Worm (Caenorhabditis elegans) whole organism, L1 larva: ENCODE data around the gene lsm-3.

ENCODE experiments used
- C16A3.4 ChIP-seq: fragments of 150-350 bp; optimal IDR thresholded peaks from 2 replicates; lab custom pipeline; 2014; ENCODE audit warnings: missing biosample characterization, missing genetic modification characterization
- F16B12.6 ChIP-seq: fragments of 150-350 bp; optimal IDR thresholded peaks from 2 replicates; lab custom pipeline; 2014; ENCODE audit warnings: missing biosample characterization, missing genetic modification characterization
- aha-1 ChIP-seq: fragments of 150-350 bp; optimal IDR thresholded peaks from 2 replicates; lab custom pipeline; 2014; ENCODE audit warnings: missing biosample characterization, missing genetic modification characterization
- ceh-63 ChIP-seq: fragments of 200-800 bp; sonication (Bioruptor generic); optimal IDR thresholded peaks from 2 replicates; lab custom pipeline; 2018; ENCODE audit warnings: mild to moderate bottlenecking, missing genetic modification characterization, missing compliant biosample characterization
- ceh-8 ChIP-seq: fragments of 200-800 bp; sonication (Bioruptor generic); optimal IDR thresholded peaks from 2 replicates; lab custom pipeline; 2018; ENCODE audit warnings: mild to moderate bottlenecking, missing genetic modification characterization, moderate library complexity, missing compliant biosample characterization
- ceh-82 ChIP-seq, 3 experiments: fragments of 150-350 bp in 1 of 3; sonication (generic microtip) in 2 of 3; optimal IDR thresholded peaks; 2 replicates each; lab custom pipeline; 2014 to 2017; ENCODE audit warnings: missing biosample characterization in 3 of 3, missing genetic modification characterization in 3 of 3
- ceh-88 ChIP-seq: fragments of 200-800 bp; sonication (Bioruptor generic); IDR thresholded peaks from 2 replicates; pipeline ENCODE4 v1.3.6; 2022; ENCODE audit warnings: missing genetic modification characterization, missing compliant biosample characterization
- ceh-90 ChIP-seq: sonication (generic microtip); optimal IDR thresholded peaks from 2 replicates; lab custom pipeline; 2016; ENCODE audit warnings: missing genetic modification characterization, missing compliant biosample characterization
- ces-1 ChIP-seq: fragments of 150-350 bp; optimal IDR thresholded peaks from 2 replicates; lab custom pipeline; 2014; ENCODE audit warnings: missing biosample characterization, missing genetic modification reagents, missing genetic modification characterization
- dsc-1 ChIP-seq: sonication (generic microtip); optimal IDR thresholded peaks from 2 replicates; lab custom pipeline; 2016; ENCODE audit warnings: mild to moderate bottlenecking, missing genetic modification characterization, missing compliant biosample characterization
- efl-1 ChIP-seq, 4 experiments: fragments of 150-350 bp; optimal IDR thresholded peaks in 3 of 4; peaks in 1 of 4; 1 replicate in 1 of 4; 2 replicates in 3 of 4; lab custom pipeline; 2014; ENCODE audit warnings: missing biosample characterization in 2 of 4, missing genetic modification characterization in 2 of 4, missing genetic modification reagents in 2 of 4
- efl-3 ChIP-seq: fragments of 200-800 bp; sonication (Bioruptor generic); optimal IDR thresholded peaks from 2 replicates; lab custom pipeline; 2018; ENCODE audit warnings: mild to moderate bottlenecking, missing genetic modification characterization, missing compliant biosample characterization
- egl-13 ChIP-seq: sonication (generic microtip); optimal IDR thresholded peaks from 2 replicates; lab custom pipeline; 2016; ENCODE audit warnings: missing genotype, missing genetic modification reagents, missing genetic modification characterization, missing compliant biosample characterization
- egl-27 ChIP-seq, 2 experiments: fragments of 150-350 bp in 1 of 2; sonication (generic microtip); optimal IDR thresholded peaks; 3 replicates each; lab custom pipeline; 2017 to 2018; ENCODE audit warnings: missing biosample characterization in 2 of 2, missing genetic modification characterization in 2 of 2, missing genetic modification reagents in 2 of 2
- elt-2 ChIP-seq: sonication (generic microtip); optimal IDR thresholded peaks from 2 replicates; lab custom pipeline; 2016; ENCODE audit warnings: missing genetic modification characterization, mild to moderate bottlenecking, inconsistent platforms, missing compliant biosample characterization, missing genetic modification reagents
- elt-3 ChIP-seq, 6 experiments: fragments of 150-350 bp in 1 of 6; sonication (generic microtip); optimal IDR thresholded peaks; 2 replicates each; lab custom pipeline; 2017 to 2018; ENCODE audit warnings: missing biosample characterization in 6 of 6, missing genetic modification characterization in 6 of 6, inconsistent platforms in 1 of 6
- fkh-10 ChIP-seq: sonication (generic microtip); optimal IDR thresholded peaks from 2 replicates; lab custom pipeline; 2017; ENCODE audit warnings: missing biosample characterization, missing genetic modification reagents, missing genetic modification characterization
- fkh-4 ChIP-seq: sonication (generic microtip); optimal IDR thresholded peaks from 2 replicates; lab custom pipeline; 2016; ENCODE audit warnings: missing compliant biosample characterization, missing genetic modification characterization, borderline replicate concordance
- fos-1 ChIP-seq: fragments of 150-350 bp; optimal IDR thresholded peaks from 2 replicates; lab custom pipeline; 2014; ENCODE audit warnings: missing biosample characterization, missing genetic modification characterization
- grh-1 ChIP-seq: fragments of 200-800 bp; sonication (Bioruptor generic); IDR thresholded peaks from 2 replicates; pipeline ENCODE4 v1.3.6; 2022; ENCODE audit warnings: missing genetic modification reagents, missing genetic modification characterization, missing compliant biosample characterization
- hlh-4 ChIP-seq: sonication (generic microtip); optimal IDR thresholded peaks from 2 replicates; lab custom pipeline; 2016; ENCODE audit warnings: mild to moderate bottlenecking, missing genetic modification characterization, missing compliant biosample characterization
- lin-13 ChIP-seq: fragments of 150-350 bp; optimal IDR thresholded peaks from 2 replicates; lab custom pipeline; 2014; ENCODE audit warnings: missing biosample characterization, missing genetic modification reagents, missing genetic modification characterization
- lin-14 ChIP-seq: fragments of 200-800 bp; sonication (Bioruptor generic); optimal IDR thresholded peaks from 2 replicates; lab custom pipeline; 2018; ENCODE audit warnings: mild to moderate bottlenecking, missing genetic modification characterization, moderate library complexity, missing compliant biosample characterization
- lin-39 ChIP-seq: fragments of 150-350 bp; optimal IDR thresholded peaks from 2 replicates; lab custom pipeline; 2014; ENCODE audit warnings: missing biosample characterization, missing genetic modification reagents, missing genetic modification characterization
- lir-3 ChIP-seq: sonication (generic microtip); optimal IDR thresholded peaks from 2 replicates; lab custom pipeline; 2016; ENCODE audit warnings: mild to moderate bottlenecking, missing genetic modification characterization, moderate library complexity, missing compliant biosample characterization; ENCODE audit not compliant: poor library complexity
- lsy-2 ChIP-seq, 2 experiments: fragments of 150-350 bp; optimal IDR thresholded peaks; 2 replicates each; lab custom pipeline; 2014; ENCODE audit warnings: missing biosample characterization in 2 of 2, missing genetic modification characterization in 2 of 2
- mdl-1 ChIP-seq, 2 experiments: fragments of 150-350 bp; optimal IDR thresholded peaks; 2 replicates each; lab custom pipeline; 2014 to 2017; ENCODE audit warnings: missing biosample characterization in 2 of 2, missing genetic modification characterization in 2 of 2, inconsistent platforms in 1 of 2
- mef-2 ChIP-seq: fragments of 150-350 bp; optimal IDR thresholded peaks from 2 replicates; lab custom pipeline; 2014; ENCODE audit warnings: missing biosample characterization, missing genetic modification characterization
- mep-1 ChIP-seq: fragments of 150-350 bp; optimal IDR thresholded peaks from 2 replicates; lab custom pipeline; 2014; ENCODE audit warnings: missing biosample characterization, missing genetic modification characterization
- nhr-11 ChIP-seq: fragments of 150-350 bp; optimal IDR thresholded peaks from 2 replicates; lab custom pipeline; 2014; ENCODE audit warnings: missing biosample characterization, missing genetic modification characterization
- nhr-12 ChIP-seq: sonication (generic microtip); optimal IDR thresholded peaks from 2 replicates; lab custom pipeline; 2017; ENCODE audit warnings: missing biosample characterization, missing genetic modification characterization
- nhr-20 ChIP-seq: sonication (generic microtip); optimal IDR thresholded peaks from 2 replicates; lab custom pipeline; 2016; ENCODE audit warnings: mild to moderate bottlenecking, missing genetic modification characterization, missing compliant biosample characterization
- nhr-237 ChIP-seq: fragments of 150-350 bp; optimal IDR thresholded peaks from 2 replicates; lab custom pipeline; 2014; ENCODE audit warnings: missing biosample characterization, missing genetic modification characterization
- nhr-28 ChIP-seq: fragments of 150-350 bp; optimal IDR thresholded peaks from 2 replicates; lab custom pipeline; 2014; ENCODE audit warnings: missing biosample characterization, missing genetic modification characterization
- nhr-47 ChIP-seq: sonication (generic microtip); optimal IDR thresholded peaks from 2 replicates; lab custom pipeline; 2016; ENCODE audit warnings: mild to moderate bottlenecking, missing genetic modification characterization, moderate library complexity, missing compliant biosample characterization
- nhr-71 ChIP-seq: sonication (generic microtip); optimal IDR thresholded peaks from 2 replicates; lab custom pipeline; 2016; ENCODE audit warnings: mild to moderate bottlenecking, missing genetic modification characterization, moderate library complexity, missing compliant biosample characterization
- nhr-76 ChIP-seq: sonication (generic microtip); optimal IDR thresholded peaks from 2 replicates; lab custom pipeline; 2017; ENCODE audit warnings: missing biosample characterization, missing genetic modification characterization
- nhr-77 ChIP-seq: fragments of 150-350 bp; optimal IDR thresholded peaks from 2 replicates; lab custom pipeline; 2014; ENCODE audit warnings: missing biosample characterization, missing genetic modification characterization
- nhr-84 ChIP-seq: sonication (generic microtip); optimal IDR thresholded peaks from 2 replicates; lab custom pipeline; 2017; ENCODE audit warnings: missing biosample characterization, missing genetic modification characterization
- nhr-85 ChIP-seq: sonication (generic microtip); peaks from one replicate; lab custom pipeline; 2016; ENCODE audit warnings: missing genetic modification characterization, inconsistent platforms, missing compliant biosample characterization
- nhr-90 ChIP-seq: sonication (generic microtip); optimal IDR thresholded peaks from 2 replicates; lab custom pipeline; 2016; ENCODE audit warnings: mild to moderate bottlenecking, missing genetic modification characterization, missing compliant biosample characterization; ENCODE audit not compliant: poor library complexity
- pag-3 ChIP-seq: sonication (generic microtip); optimal IDR thresholded peaks from 2 replicates; lab custom pipeline; 2017; ENCODE audit warnings: missing genetic modification characterization, mild to moderate bottlenecking, missing compliant biosample characterization, antibody characterized with exemption, borderline replicate concordance; ENCODE audit not compliant: insufficient read depth
- snu-23 ChIP-seq: sonication (generic microtip); optimal IDR thresholded peaks from 2 replicates; lab custom pipeline; 2016; ENCODE audit warnings: missing genetic modification characterization, missing compliant biosample characterization
- sox-4 ChIP-seq: sonication (generic microtip); optimal IDR thresholded peaks from 2 replicates; lab custom pipeline; 2016; ENCODE audit warnings: missing genetic modification characterization, missing compliant biosample characterization
- sptf-1 ChIP-seq: fragments of 150-350 bp; optimal IDR thresholded peaks from 2 replicates; lab custom pipeline; 2014; ENCODE audit warnings: missing biosample characterization, missing genetic modification characterization
- sup-37 ChIP-seq: fragments of 200-800 bp; sonication (Bioruptor generic); optimal IDR thresholded peaks from 2 replicates; lab custom pipeline; 2018; ENCODE audit warnings: mild to moderate bottlenecking, missing genetic modification characterization, missing compliant biosample characterization
- tbx-2 ChIP-seq: sonication (generic microtip); optimal IDR thresholded peaks from 2 replicates; lab custom pipeline; 2016; ENCODE audit warnings: missing genetic modification characterization, missing compliant biosample characterization
- unc-62 ChIP-seq: fragments of 150-350 bp; optimal IDR thresholded peaks from 2 replicates; lab custom pipeline; 2014; ENCODE audit warnings: missing biosample characterization, missing genetic modification reagents, missing genetic modification characterization
- unc-86 ChIP-seq: sonication (generic microtip); optimal IDR thresholded peaks from 2 replicates; lab custom pipeline; 2016; ENCODE audit warnings: missing genetic modification characterization, missing compliant biosample characterization
- vab-15 ChIP-seq: sonication (generic microtip); optimal IDR thresholded peaks from 2 replicates; lab custom pipeline; 2017; ENCODE audit warnings: missing genotype, mild to moderate bottlenecking, missing genetic modification characterization, missing compliant biosample characterization
- ztf-4 ChIP-seq: fragments of 150-350 bp; optimal IDR thresholded peaks from 2 replicates; lab custom pipeline; 2014; ENCODE audit warnings: missing biosample characterization, missing genetic modification characterization

The lsm-3 gene

DNA sequence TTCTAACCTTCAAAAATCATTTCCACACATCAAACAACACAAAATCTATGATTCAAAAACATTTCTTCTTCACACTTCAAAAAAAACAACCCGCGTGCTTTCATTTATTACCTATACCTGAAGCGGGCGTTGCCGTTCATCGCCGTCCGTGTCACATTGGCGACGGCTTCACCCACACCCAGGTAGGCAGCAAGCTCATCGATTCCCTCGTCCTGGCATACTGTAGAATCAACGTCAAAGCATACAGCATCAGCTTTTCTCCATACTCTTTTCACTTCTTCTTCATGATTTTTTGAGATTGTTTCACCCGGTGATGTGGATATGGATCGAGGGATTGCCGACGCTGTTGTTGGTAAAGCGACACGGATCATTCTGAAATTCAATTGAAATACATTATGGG lies 5.2 kb downstream of the lsm-3 start:
- TF ChIP-seq grh-1 (no peak), ceh-82 (tag; optimal IDR thresholded peaks at IDR 0.05; lab: Kevin White, UChicago) (no peak), nhr-84 (tag; lab: Kevin White, UChicago) (no peak), unc-86 (tag; lab: Kevin White, UChicago) (no peak), F16B12.6 (tag; lab: Kevin White, UChicago) (no peak), fos-1 (tag; lab: Kevin White, UChicago) (no peak), nhr-76 (no peak), egl-13 (no peak), lsy-2 (tag; optimal IDR thresholded peaks at IDR 0.05; lab: Kevin White, UChicago) (no peak), snu-23 (GFP tag; lab: Kevin White, UChicago) (no peak), ceh-90 (tag; lab: Kevin White, UChicago) (no peak), fkh-4 (no peak), egl-27 (tag; optimal IDR thresholded peaks at IDR 0.05; lab: Kevin White, UChicago) (no peak), vab-15 (tag; lab: Kevin White, UChicago) (no peak), sup-37 (no peak), unc-62 (GFP tag; lab: Kevin White, UChicago) (no peak)

DNA sequence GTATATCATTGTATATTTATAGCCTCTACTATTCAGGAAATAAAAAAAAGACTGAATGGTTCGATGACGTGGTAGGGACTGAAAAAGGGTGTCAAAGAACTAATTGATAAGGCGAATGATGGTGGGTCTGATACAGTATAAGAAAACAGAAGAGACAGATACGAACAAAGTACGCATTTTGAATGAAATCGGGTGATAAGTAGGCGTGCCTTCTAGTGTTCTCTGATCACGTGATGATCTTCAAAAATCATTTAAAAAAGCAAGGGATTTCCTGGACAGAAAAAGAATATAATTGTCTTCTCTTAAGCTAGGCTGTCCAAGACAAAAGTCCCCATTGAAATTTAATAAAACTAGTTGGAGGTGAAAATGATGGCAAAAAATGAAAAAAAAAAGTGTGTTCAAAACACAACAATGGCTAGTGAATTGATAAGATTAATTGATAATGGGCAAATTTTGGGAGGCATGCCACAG lies 6.3 kb downstream of the lsm-3 start:
- no peak for TF ChIP-seq egl-27 (tag; optimal IDR thresholded peaks at IDR 0.05; lab: Kevin White, UChicago)
- TF ChIP-seq snu-23 (GFP tag; lab: Kevin White, UChicago): peak; percentile 48
- TF ChIP-seq mef-2: no peak
- no peak for TF ChIP-seq unc-62 (GFP tag; lab: Kevin White, UChicago)
- TF ChIP-seq pag-3 (tag; lab: Kevin White, UChicago): peak; percentile 23
- TF ChIP-seq sox-4 (tag; lab: Kevin White, UChicago): no peak
- TF ChIP-seq nhr-20 (tag; lab: Kevin White, UChicago): peak; percentile 76
- peak; percentile 19 for TF ChIP-seq ztf-4 (tag; lab: Kevin White, UChicago)
- TF ChIP-seq aha-1 (tag; lab: Kevin White, UChicago): no peak
- TF ChIP-seq C16A3.4 (tag; lab: Kevin White, UChicago): peak; percentile 7
- TF ChIP-seq nhr-90 (tag; lab: Kevin White, UChicago): peak; percentile 73
- TF ChIP-seq nhr-77 (tag; lab: Kevin White, UChicago): no peak
- no peak for TF ChIP-seq ceh-88
- no peak for TF ChIP-seq unc-86 (tag; lab: Kevin White, UChicago)
- peak; percentile 85 for TF ChIP-seq elt-2
- TF ChIP-seq ceh-63 (GFP tag; lab: Kevin White, UChicago): no peak
- TF ChIP-seq nhr-11 (tag; lab: Kevin White, UChicago): no peak
- no peak for TF ChIP-seq lin-39 (tag; lab: Kevin White, UChicago)
- peak in 1 of 2 experiments; percentile 26 for TF ChIP-seq mdl-1 (tag; optimal IDR thresholded peaks at IDR 0.05; lab: Kevin White, UChicago)
- TF ChIP-seq elt-3 (tag; optimal IDR thresholded peaks at IDR 0.05; lab: Kevin White, UChicago): peak in 3 of 6 experiments; percentile 6 to 82 (median 61)
- TF ChIP-seq nhr-71 (tag; lab: Kevin White, UChicago): peak; percentile 84
- TF ChIP-seq nhr-12 (tag; lab: Kevin White, UChicago): no peak
- no peak for TF ChIP-seq ceh-8 (GFP tag; lab: Kevin White, UChicago)
- peak; percentile 58 for TF ChIP-seq tbx-2 (tag; lab: Kevin White, UChicago)
- no peak for TF ChIP-seq fkh-10 (GFP tag; lab: Kevin White, UChicago)
- TF ChIP-seq mep-1 (tag; lab: Kevin White, UChicago): peak; percentile 5
- TF ChIP-seq lir-3 (tag; lab: Kevin White, UChicago): no peak
- TF ChIP-seq nhr-47 (tag; lab: Kevin White, UChicago): peak; percentile 18
- TF ChIP-seq dsc-1 (tag; lab: Kevin White, UChicago): no peak
- no peak for TF ChIP-seq lin-13 (GFP tag; lab: Kevin White, UChicago)
- TF ChIP-seq efl-3 (GFP tag; lab: Kevin White, UChicago): no peak
- TF ChIP-seq sptf-1 (tag; lab: Kevin White, UChicago): no peak
- peak; percentile 89 for TF ChIP-seq nhr-85 (tag; lab: Kevin White, UChicago)
- no peak for TF ChIP-seq nhr-28 (tag; lab: Kevin White, UChicago)
- no peak for TF ChIP-seq F16B12.6 (tag; lab: Kevin White, UChicago)
- TF ChIP-seq hlh-4 (tag; lab: Kevin White, UChicago): no peak
- peak; percentile 24 to 44 for TF ChIP-seq lsy-2 (tag; optimal IDR thresholded peaks at IDR 0.05; lab: Kevin White, UChicago)
- no peak for TF ChIP-seq ces-1 (GFP tag; lab: Kevin White, UChicago)
- TF ChIP-seq efl-1 (optimal IDR thresholded peaks at IDR 0.05; lab: Kevin White, UChicago): no peak
- TF ChIP-seq efl-1 (GFP tag; optimal IDR thresholded peaks at IDR 0.05 in 1 of 2; lab: Kevin White, UChicago): peak in 1 of 2 experiments; percentile 84
- no peak for TF ChIP-seq nhr-237
- peak; percentile 65 for TF ChIP-seq lin-14
